Worm (Caenorhabditis elegans) whole organism, L4 larva: Measurements from ENCODE around the gene ZK632.10.

Experiments
- F26F4.8 ChIP-seq: fragments of 200-800 bp; sonication (Bioruptor generic); conservative IDR thresholded peaks from 2 replicates; pipeline ENCODE4 v1.3.6; 2022; ENCODE audit warnings: missing genetic modification characterization, missing compliant biosample characterization
- F37D6.2 ChIP-seq: sonication (generic microtip); optimal IDR thresholded peaks from 2 replicates; lab custom pipeline; 2016; ENCODE audit warnings: mild to moderate bottlenecking, missing genetic modification characterization, missing compliant biosample characterization
- F44E2.7 ChIP-seq: fragments of 200-800 bp; sonication (Bioruptor generic); IDR thresholded peaks from 2 replicates; pipeline ENCODE4 v2.1.2; 2022; ENCODE audit warnings: missing genetic modification characterization, missing compliant biosample characterization
- R02D3.7 ChIP-seq: fragments of 150-350 bp; sonication (generic microtip); optimal IDR thresholded peaks from 3 replicates; lab custom pipeline; 2014; ENCODE audit warnings: missing biosample characterization, missing genetic modification characterization
- Y5F2A.4 ChIP-seq: fragments of 200-800 bp; sonication (Bioruptor generic); optimal IDR thresholded peaks from 2 replicates; lab custom pipeline; 2018; ENCODE audit warnings: mild to moderate bottlenecking, missing genetic modification characterization, missing compliant biosample characterization
- Y75B8A.6 ChIP-seq: fragments of 200-800 bp; sonication (Bioruptor generic); IDR thresholded peaks from 2 replicates; pipeline ENCODE4 v1.3.6; 2022; ENCODE audit warnings: missing genetic modification reagents, missing genetic modification characterization, missing compliant biosample characterization
- ZK546.5 ChIP-seq, 2 experiments: sonication (generic microtip); optimal IDR thresholded peaks; 2 replicates each; lab custom pipeline; 2017; ENCODE audit warnings: missing biosample characterization in 2 of 2, missing genetic modification characterization in 2 of 2
- aha-1 ChIP-seq: fragments of 150-350 bp; peaks from one replicate; lab custom pipeline; 2014; ENCODE audit warnings: missing biosample characterization, missing genetic modification characterization
- ceh-28 ChIP-seq: fragments of 150-350 bp; optimal IDR thresholded peaks from 2 replicates; lab custom pipeline; 2014; ENCODE audit warnings: missing biosample characterization, missing genetic modification reagents, missing genetic modification characterization
- ceh-32 ChIP-seq: sonication (generic microtip); optimal IDR thresholded peaks from 2 replicates; lab custom pipeline; 2016; ENCODE audit warnings: mild to moderate bottlenecking, missing genetic modification characterization, missing compliant biosample characterization; ENCODE audit not compliant: poor library complexity
- ceh-44 ChIP-seq: fragments of 200-800 bp; sonication (Bioruptor generic); IDR thresholded peaks from 2 replicates; pipeline ENCODE4 v1.3.6; 2022; ENCODE audit warnings: missing genetic modification reagents, missing genetic modification characterization, missing compliant biosample characterization
- ctbp-1 ChIP-seq: fragments of 200-800 bp; sonication (Bioruptor generic); IDR thresholded peaks from 2 replicates; pipeline ENCODE4 v1.3.6; 2022; ENCODE audit warnings: missing genetic modification reagents, missing genetic modification characterization, missing compliant biosample characterization
- daf-12 ChIP-seq: fragments of 150-350 bp; optimal IDR thresholded peaks from 2 replicates; lab custom pipeline; 2014; ENCODE audit warnings: missing biosample characterization, missing genetic modification reagents, missing genetic modification characterization
- daf-16 ChIP-seq, 3 experiments: sonication (generic microtip); optimal IDR thresholded peaks; 2 replicates each; lab custom pipeline; 2016 to 2017; ENCODE audit warnings: missing genetic modification characterization in 3 of 3, missing genetic modification reagents in 3 of 3, mild to moderate bottlenecking in 2 of 3, missing compliant biosample characterization in 2 of 3, missing biosample characterization in 1 of 3, moderate library complexity in 1 of 3
- daf-19 ChIP-seq: fragments of 200-800 bp; sonication (Bioruptor generic); conservative IDR thresholded peaks from 2 replicates; pipeline ENCODE4 v1.3.6; 2022; ENCODE audit warnings: missing genetic modification characterization, missing compliant biosample characterization
- daf-8 ChIP-seq: fragments of 200-800 bp; sonication (Bioruptor generic); IDR thresholded peaks from 2 replicates; pipeline ENCODE4 v1.3.6; 2022; ENCODE audit warnings: missing genetic modification characterization, missing compliant biosample characterization
- dmd-6 ChIP-seq: fragments of 200-800 bp; sonication (Bioruptor generic); IDR thresholded peaks from 2 replicates; pipeline ENCODE4 v1.3.6; 2022; ENCODE audit warnings: missing genetic modification reagents, missing genetic modification characterization, missing compliant biosample characterization
- dpl-1 ChIP-seq: fragments of 150-350 bp; optimal IDR thresholded peaks from 2 replicates; lab custom pipeline; 2014; ENCODE audit warnings: missing biosample characterization, missing genetic modification reagents, missing genetic modification characterization
- dve-1 ChIP-seq: sonication (generic microtip); optimal IDR thresholded peaks from 2 replicates; lab custom pipeline; 2017; ENCODE audit warnings: antibody characterized with exemption, mild to moderate bottlenecking, missing genetic modification characterization, missing compliant biosample characterization; ENCODE audit not compliant: insufficient read depth
- hif-1 ChIP-seq, 2 experiments: sonication (generic microtip); optimal IDR thresholded peaks; 2 replicates each; lab custom pipeline; 2016 to 2017; ENCODE audit warnings: missing compliant biosample characterization in 2 of 2, missing genetic modification characterization in 2 of 2, missing genetic modification reagents in 2 of 2, missing genotype in 2 of 2, mild to moderate bottlenecking in 1 of 2
- hlh-30 ChIP-seq: sonication (generic microtip); optimal IDR thresholded peaks from 2 replicates; lab custom pipeline; 2017; ENCODE audit warnings: antibody characterized with exemption, mild to moderate bottlenecking, missing genetic modification characterization, missing compliant biosample characterization; ENCODE audit not compliant: insufficient read depth
- lin-38 ChIP-seq: fragments of 200-800 bp; sonication (Bioruptor generic); IDR thresholded peaks from 2 replicates; pipeline ENCODE4 v1.3.6; 2022; ENCODE audit warnings: missing genetic modification reagents, missing genetic modification characterization, missing compliant biosample characterization
- lsy-2 ChIP-seq, 2 experiments: fragments of 150-350 bp in 1 of 2; sonication (generic microtip) in 1 of 2; optimal IDR thresholded peaks; 2 replicates each; lab custom pipeline; 2014 to 2017; ENCODE audit warnings: missing biosample characterization in 2 of 2, missing genetic modification characterization in 2 of 2
- madf-5 ChIP-seq, 2 experiments: fragments of 200-800 bp; sonication (Bioruptor generic); IDR thresholded peaks; 2 replicates each; pipeline ENCODE4 v1.3.6; 2022; ENCODE audit warnings: missing compliant biosample characterization in 2 of 2, missing genetic modification characterization in 2 of 2
- mep-1 ChIP-seq: fragments of 150-350 bp; sonication (generic microtip); optimal IDR thresholded peaks from 3 replicates; lab custom pipeline; 2014; ENCODE audit warnings: missing biosample characterization, missing genetic modification characterization
- mes-2 ChIP-seq: sonication (generic microtip); optimal IDR thresholded peaks from 2 replicates; lab custom pipeline; 2016; ENCODE audit warnings: missing genotype, mild to moderate bottlenecking, missing genetic modification characterization, missing compliant biosample characterization; ENCODE audit not compliant: poor library complexity, severe bottlenecking
- mxl-2 ChIP-seq: fragments of 200-800 bp; sonication (Bioruptor generic); conservative IDR thresholded peaks from 2 replicates; pipeline ENCODE4 v1.3.6; 2022; ENCODE audit warnings: missing genetic modification reagents, missing genetic modification characterization, missing compliant biosample characterization
- nhr-10 ChIP-seq: fragments of 150-350 bp; optimal IDR thresholded peaks from 2 replicates; lab custom pipeline; 2014; ENCODE audit warnings: missing biosample characterization, missing genetic modification characterization
- nhr-11 ChIP-seq: fragments of 150-350 bp; optimal IDR thresholded peaks from 2 replicates; lab custom pipeline; 2014; ENCODE audit warnings: missing biosample characterization, missing genetic modification characterization
- nhr-237 ChIP-seq: sonication (generic microtip); optimal IDR thresholded peaks from 2 replicates; lab custom pipeline; 2017; ENCODE audit warnings: missing biosample characterization, missing genetic modification characterization
- nhr-25 ChIP-seq: sonication (generic microtip); optimal IDR thresholded peaks from 2 replicates; lab custom pipeline; 2017; ENCODE audit warnings: missing genetic modification characterization, mild to moderate bottlenecking, missing compliant biosample characterization, antibody characterized with exemption, moderate library complexity, borderline replicate concordance; ENCODE audit not compliant: insufficient read depth
- nhr-6 ChIP-seq: fragments of 150-350 bp; optimal IDR thresholded peaks from 2 replicates; lab custom pipeline; 2014; ENCODE audit warnings: missing biosample characterization, missing genetic modification characterization
- nhr-77 ChIP-seq: fragments of 150-350 bp; optimal IDR thresholded peaks from 2 replicates; lab custom pipeline; 2014; ENCODE audit warnings: missing biosample characterization, missing genetic modification characterization
- php-3 ChIP-seq: fragments of 200-800 bp; sonication (Bioruptor generic); IDR thresholded peaks from 2 replicates; pipeline ENCODE4 v1.3.6; 2022; ENCODE audit warnings: missing genetic modification reagents, missing genetic modification characterization, missing compliant biosample characterization
- pqm-1 ChIP-seq: sonication (generic microtip); optimal IDR thresholded peaks from 2 replicates; lab custom pipeline; 2017; ENCODE audit warnings: missing biosample characterization, missing genetic modification characterization
- saeg-2 ChIP-seq: fragments of 200-800 bp; sonication (Bioruptor generic); IDR thresholded peaks from 2 replicates; pipeline ENCODE4 v1.3.6; 2022; ENCODE audit warnings: missing genetic modification reagents, missing genetic modification characterization, missing compliant biosample characterization
- skn-1 ChIP-seq: fragments of 150-350 bp; optimal IDR thresholded peaks from 2 replicates; lab custom pipeline; 2014; ENCODE audit warnings: missing biosample characterization, missing genetic modification characterization
- snpc-1.2 ChIP-seq: fragments of 200-800 bp; sonication (Bioruptor generic); IDR thresholded peaks from 2 replicates; pipeline ENCODE4 v1.3.6; 2022; ENCODE audit warnings: missing genetic modification reagents, missing genetic modification characterization, missing compliant biosample characterization
- spr-3 ChIP-seq: fragments of 200-800 bp; sonication (Bioruptor generic); optimal IDR thresholded peaks from 2 replicates; lab custom pipeline; 2018; ENCODE audit warnings: mild to moderate bottlenecking, missing genetic modification characterization, missing compliant biosample characterization
- unc-62 ChIP-seq, 3 experiments: fragments of 150-350 bp in 1 of 3; sonication (generic microtip); optimal IDR thresholded peaks in 2 of 3; peaks in 1 of 3; 1 replicate in 1 of 3; 2 replicates in 2 of 3; lab custom pipeline; 2014 to 2017; ENCODE audit warnings: missing biosample characterization in 3 of 3, missing genetic modification characterization in 3 of 3, missing genetic modification reagents in 3 of 3, missing genotype in 1 of 3
- vab-7 ChIP-seq: fragments of 200-800 bp; sonication (Bioruptor generic); IDR thresholded peaks from 2 replicates; pipeline ENCODE4 v1.3.6; 2022; ENCODE audit warnings: missing genetic modification reagents, missing genetic modification characterization, missing compliant biosample characterization
- zag-1 ChIP-seq: fragments of 150-350 bp; optimal IDR thresholded peaks from 2 replicates; lab custom pipeline; 2014; ENCODE audit warnings: missing biosample characterization, missing genetic modification characterization
- zfp-3 ChIP-seq: fragments of 200-800 bp; sonication (Bioruptor generic); conservative IDR thresholded peaks from 2 replicates; pipeline ENCODE4 v1.3.6; 2022; ENCODE audit warnings: missing genetic modification reagents, missing genetic modification characterization, missing compliant biosample characterization
- zip-11 ChIP-seq: fragments of 200-800 bp; sonication (Bioruptor generic); IDR thresholded peaks from 2 replicates; pipeline ENCODE4 v1.3.6; 2022; ENCODE audit warnings: missing genetic modification characterization, missing compliant biosample characterization
- zip-2 ChIP-seq: fragments of 150-350 bp; optimal IDR thresholded peaks from 2 replicates; lab custom pipeline; 2014; ENCODE audit warnings: missing biosample characterization, missing genetic modification characterization
- ztf-11 ChIP-seq: fragments of 150-350 bp; optimal IDR thresholded peaks from 2 replicates; lab custom pipeline; 2014; ENCODE audit warnings: missing biosample characterization, missing genetic modification characterization
- ztf-7 ChIP-seq: fragments of 150-350 bp; optimal IDR thresholded peaks from 2 replicates; lab custom pipeline; 2014; ENCODE audit warnings: missing biosample characterization, missing genetic modification characterization

The ZK632.10 gene

DNA sequence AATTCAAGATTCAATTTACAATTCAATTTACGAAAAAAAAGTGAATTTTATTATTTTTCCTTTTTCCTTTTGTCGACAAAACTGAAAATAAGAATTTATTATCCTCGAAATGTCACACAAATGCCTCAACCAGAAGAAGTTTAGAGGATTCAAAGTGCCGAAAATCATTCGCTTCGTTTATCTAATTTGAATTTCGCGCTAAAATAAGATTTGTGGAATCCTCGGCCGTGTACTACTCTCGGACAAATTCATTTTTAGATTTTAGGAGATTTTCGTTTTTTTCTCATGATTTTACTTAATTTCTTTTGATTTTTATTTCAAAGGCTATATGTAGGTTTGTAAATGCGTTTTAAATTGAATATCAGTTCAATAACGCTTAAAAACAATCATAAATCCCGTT, 21.1 kb upstream of the ZK632.10 start:
- TF ChIP-seq zag-1 (tag; lab: Kevin White, UChicago) (no peak), mep-1 (tag; lab: Kevin White, UChicago) (no peak), F26F4.8 (GFP tag; lab: Robert Waterston, UW) (no peak), php-3 (GFP tag; lab: Robert Waterston, UW) (no peak), mes-2 (tag; lab: Kevin White, UChicago) (peak; percentile 38), dpl-1 (GFP tag; lab: Kevin White, UChicago) (peak; percentile 43), nhr-237 (no peak), daf-16 (GFP tag; optimal IDR thresholded peaks at IDR 0.05; lab: Kevin White, UChicago) (no peak), daf-16 (tag; optimal IDR thresholded peaks at IDR 0.05; lab: Kevin White, UChicago) (no peak), aha-1 (tag; lab: Kevin White, UChicago) (no peak), pqm-1 (no peak)

- no peak for TF ChIP-seq ceh-28
- no peak for TF ChIP-seq ztf-11 (tag; lab: Kevin White, UChicago)
- no peak for TF ChIP-seq hif-1 (tag; optimal IDR thresholded peaks at IDR 0.05; lab: Kevin White, UChicago)
- no peak for TF ChIP-seq Y75B8A.6 (GFP tag; lab: Robert Waterston, UW)
- TF ChIP-seq nhr-77 (tag; lab: Kevin White, UChicago) = no peak
- TF ChIP-seq daf-16 (GFP tag; optimal IDR thresholded peaks at IDR 0.05; lab: Kevin White, UChicago) = no peak
- TF ChIP-seq daf-16 (tag; optimal IDR thresholded peaks at IDR 0.05; lab: Kevin White, UChicago) = no peak
- peak in 1 of 2 experiments; percentile 74 for TF ChIP-seq lsy-2 (tag; optimal IDR thresholded peaks at IDR 0.05; lab: Kevin White, UChicago)
- no peak for TF ChIP-seq madf-5 (GFP tag; IDR thresholded peaks at IDR 0.05; lab: Robert Waterston, UW)
- no peak for TF ChIP-seq R02D3.7 (tag; lab: Kevin White, UChicago)
- no peak for TF ChIP-seq ctbp-1 (GFP tag; lab: Robert Waterston, UW)
- no peak for TF ChIP-seq unc-62 (GFP tag; optimal IDR thresholded peaks at IDR 0.05 in 1 of 2; lab: Kevin White, UChicago)
- TF ChIP-seq unc-62 (tag; optimal IDR thresholded peaks at IDR 0.05; lab: Kevin White, UChicago) = no peak
- TF ChIP-seq mep-1 (tag; lab: Kevin White, UChicago) = no peak
- no peak for TF ChIP-seq nhr-11 (tag; lab: Kevin White, UChicago)
- TF ChIP-seq zip-2 = no peak
- TF ChIP-seq zfp-3 (GFP tag; lab: Robert Waterston, UW) = no peak
- peak; percentile 33 for TF ChIP-seq dve-1 (tag; lab: Kevin White, UChicago)
- peak; percentile 86 for TF ChIP-seq lin-38 (GFP tag; lab: Robert Waterston, UW)
- TF ChIP-seq snpc-1.2 (GFP tag; lab: Robert Waterston, UW) = no peak
- TF ChIP-seq daf-19 (GFP tag; lab: Robert Waterston, UW) = no peak
- no peak for TF ChIP-seq zip-11 (GFP tag; lab: Robert Waterston, UW)
- no peak for TF ChIP-seq daf-12
- no peak for TF ChIP-seq vab-7 (GFP tag; lab: Robert Waterston, UW)
- TF ChIP-seq dmd-6 = peak; percentile 19; the same call in 1 of the 2 replicates
- no peak for TF ChIP-seq nhr-10
- no peak for TF ChIP-seq nhr-25
- no peak for TF ChIP-seq ceh-44 (GFP tag; lab: Robert Waterston, UW)
- no peak for TF ChIP-seq aha-1 (tag; lab: Kevin White, UChicago)
- peak; percentile 36 for TF ChIP-seq hlh-30 (tag; lab: Kevin White, UChicago)
- TF ChIP-seq ceh-32 = no peak
These were observed 20.6 kb upstream of the ZK632.10 start, which contains the start of gene mrpl-36 for ce11 chrIII:9848083-9848482. Gene mrpl-36 (minus strand): TSS chrIII:9848116.

ce11 chrIII:9846093-9846492, 18.6 kb upstream of the ZK632.10 start, which contains the start of gene K11H3.2:
Gene K11H3.2 (plus strand): TSS chrIII:9846393.
- TF ChIP-seq spr-3 (GFP tag; lab: Kevin White, UChicago) = no peak
- TF ChIP-seq ztf-11 (tag; lab: Kevin White, UChicago) = no peak
- no peak for TF ChIP-seq Y5F2A.4 (GFP tag; lab: Kevin White, UChicago)
- no peak for TF ChIP-seq nhr-77 (tag; lab: Kevin White, UChicago)
- TF ChIP-seq daf-8 (GFP tag; lab: Robert Waterston, UW) = no peak
- TF ChIP-seq nhr-25 = no peak
- no peak for TF ChIP-seq dve-1 (tag; lab: Kevin White, UChicago)
- TF ChIP-seq skn-1 (tag; lab: Kevin White, UChicago) = no peak
- no peak for TF ChIP-seq ztf-7 (tag; lab: Kevin White, UChicago)
- no peak for TF ChIP-seq F44E2.7 (GFP tag; lab: Robert Waterston, UW)
- TF ChIP-seq ctbp-1 (GFP tag; lab: Robert Waterston, UW) = no peak
- TF ChIP-seq mxl-2 (GFP tag; lab: Robert Waterston, UW) = no peak
- no peak for TF ChIP-seq F37D6.2 (tag; lab: Kevin White, UChicago)
- TF ChIP-seq nhr-6 (tag; lab: Kevin White, UChicago) = no peak
- no peak for TF ChIP-seq ZK546.5 (tag; optimal IDR thresholded peaks at IDR 0.05; lab: Kevin White, UChicago)
- no peak for TF ChIP-seq saeg-2 (GFP tag; lab: Robert Waterston, UW)
